Fruit fly (Drosophila melanogaster) Kc167 (cell line): ENCODE data around the gene trh.

ENCODE experiments used
- Myc ChIP-seq: fragments of >200 bp; optimal IDR thresholded peaks from 2 replicates; lab custom pipeline; 2017; ENCODE audit warnings: missing external identifiers
- Sin3A ChIP-seq: fragments of >200 bp; optimal IDR thresholded peaks from 2 replicates; lab custom pipeline; 2018; ENCODE audit warnings: missing external identifiers
- h ChIP-seq: fragments of >200 bp; optimal IDR thresholded peaks from 3 replicates; lab custom pipeline; 2018; ENCODE audit warnings: missing external identifiers
- insv ChIP-seq: fragments of >200 bp; optimal IDR thresholded peaks from 3 replicates; lab custom pipeline; 2018; ENCODE audit warnings: missing external identifiers
- psq ChIP-seq: fragments of >200 bp; optimal IDR thresholded peaks from 2 replicates; lab custom pipeline; 2017; ENCODE audit warnings: missing external identifiers
- ttk ChIP-seq: sonication (Bioruptor generic); optimal IDR thresholded peaks from 2 replicates; lab custom pipeline; 2017; ENCODE audit warnings: missing external identifiers

The trh gene

dm6 chr3L:320798-321197 lies 71.6 kb downstream of the trh start:
- no peak for TF ChIP-seq ttk (lab: Kevin White, UChicago)
- TF ChIP-seq Myc (lab: Kevin White, UChicago) = no peak
- TF ChIP-seq Sin3A (lab: Kevin White, UChicago) = no peak
- TF ChIP-seq psq (lab: Kevin White, UChicago) = no peak
- no peak for TF ChIP-seq h (lab: Kevin White, UChicago)
- TF ChIP-seq insv = no peak

dm6 chr3L:320010-320337 lies 72.5 kb downstream of the trh start:
- TF ChIP-seq h (lab: Kevin White, UChicago) (no peak), Sin3A (lab: Kevin White, UChicago) (no peak), ttk (lab: Kevin White, UChicago) (no peak), insv (no peak), psq (lab: Kevin White, UChicago) (no peak), Myc (lab: Kevin White, UChicago) (no peak)

dm6 chr3L:319145-320009 lies 73.1 kb downstream of the trh start, which contains the start of gene fwd:
fwd (minus strand) TSS chr3L:319884.
- TF ChIP-seq Myc (lab: Kevin White, UChicago) (no peak), ttk (lab: Kevin White, UChicago) (no peak), insv (no peak)

dm6 chr3L:316784-317183 lies 75.6 kb downstream of the trh start, which contains the start of gene ddbt:
ddbt (plus strand) TSS chr3L:317084.
- no peak for TF ChIP-seq Myc (lab: Kevin White, UChicago)
- no peak for TF ChIP-seq ttk (lab: Kevin White, UChicago)
- no peak for TF ChIP-seq psq (lab: Kevin White, UChicago)
- TF ChIP-seq h (lab: Kevin White, UChicago) = no peak
- no peak for TF ChIP-seq insv
- TF ChIP-seq Sin3A (lab: Kevin White, UChicago) = no peak
